Worm (Caenorhabditis elegans): ENCODE measurements around the gene spdl-1.

The spdl-1 gene

ce11 chrII:7817580-7817979, 36.2 kb downstream of the spdl-1 start:
- TF ChIP-seq irx-1 (tag; optimal IDR thresholded peaks at IDR 0.05): no peak
- no peak for TF ChIP-seq skn-1 (tag; optimal IDR thresholded peaks at IDR 0.05)
- no peak for TF ChIP-seq ztf-4 (tag; optimal IDR thresholded peaks at IDR 0.05)
- no peak for TF ChIP-seq hlh-4 (tag; optimal IDR thresholded peaks at IDR 0.05)
- TF ChIP-seq aly-2 (tag; optimal IDR thresholded peaks at IDR 0.05): no peak
- no peak for TF ChIP-seq lin-13 (GFP tag; optimal IDR thresholded peaks at IDR 0.05)
- no peak for TF ChIP-seq ama-1 (optimal IDR thresholded peaks at IDR 0.05)
- no peak for TF ChIP-seq nhr-237 (tag; optimal IDR thresholded peaks at IDR 0.05)
- TF ChIP-seq ceh-63 (GFP tag; optimal IDR thresholded peaks at IDR 0.05): no peak
- no peak for TF ChIP-seq lin-39 (tag; optimal IDR thresholded peaks at IDR 0.05)
- TF ChIP-seq nhr-71 (tag; optimal IDR thresholded peaks at IDR 0.05): no peak
- no peak for TF ChIP-seq nhr-90 (tag; optimal IDR thresholded peaks at IDR 0.05; ENCODE audit: poor library complexity)
- no peak for TF ChIP-seq efl-3 (GFP tag; optimal IDR thresholded peaks at IDR 0.05)

DNA sequence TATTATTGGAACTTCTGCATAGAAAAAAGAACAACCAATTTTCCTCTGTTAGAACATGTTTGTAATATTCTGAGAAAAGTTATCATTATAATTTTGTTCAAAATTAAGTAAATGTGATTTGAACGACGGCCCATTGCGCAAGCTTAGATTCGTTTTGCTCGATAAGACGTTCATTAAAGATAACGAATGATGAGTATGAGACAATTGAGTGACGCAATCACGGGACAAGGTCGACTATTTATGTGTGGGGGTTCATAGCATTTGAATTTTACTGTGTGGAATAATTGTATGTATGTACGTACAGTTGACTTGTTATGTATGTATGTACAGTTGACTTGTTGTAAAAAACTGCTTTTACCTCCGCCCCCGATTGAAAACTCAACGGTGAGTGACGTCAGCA, 38.0 kb downstream of the spdl-1 start:
- TF ChIP-seq ama-1 (optimal IDR thresholded peaks at IDR 0.05) (no peak), lin-13 (GFP tag; optimal IDR thresholded peaks at IDR 0.05) (no peak), nhr-90 (tag; optimal IDR thresholded peaks at IDR 0.05; ENCODE audit: poor library complexity) (no peak), nhr-47 (tag; optimal IDR thresholded peaks at IDR 0.05) (no peak), pqm-1 (tag; optimal IDR thresholded peaks at IDR 0.05) (no peak), mef-2 (tag; optimal IDR thresholded peaks at IDR 0.05) (no peak), unc-30 (tag; optimal IDR thresholded peaks at IDR 0.05) (no peak), ceh-63 (GFP tag; optimal IDR thresholded peaks at IDR 0.05) (no peak), aly-2 (tag; optimal IDR thresholded peaks at IDR 0.05) (no peak), ceh-88 (GFP tag; IDR thresholded peaks at IDR 0.05) (no peak), ztf-11 (tag; optimal IDR thresholded peaks at IDR 0.05) (no peak)

ce11 chrII:7822454-7822853, 41.1 kb downstream of the spdl-1 start, which contains the start of gene irld-47:
TSS of gene irld-47 (minus strand) at chrII:7822554.
- TF ChIP-seq sup-37 (GFP tag; optimal IDR thresholded peaks at IDR 0.05) (no peak), zag-1 (tag; optimal IDR thresholded peaks at IDR 0.05) (no peak), sptf-1 (tag; optimal IDR thresholded peaks at IDR 0.05) (no peak), pag-3 (tag; optimal IDR thresholded peaks at IDR 0.05; ENCODE audit: borderline replicate concordance, insufficient read depth) (no peak), nhr-90 (tag; optimal IDR thresholded peaks at IDR 0.05; ENCODE audit: poor library complexity) (no peak), unc-30 (tag; optimal IDR thresholded peaks at IDR 0.05) (no peak), vab-15 (tag; optimal IDR thresholded peaks at IDR 0.05) (no peak), tlp-1 (tag; optimal IDR thresholded peaks at IDR 0.05) (no peak), fkh-10 (GFP tag; optimal IDR thresholded peaks at IDR 0.05) (no peak), mep-1 (tag; optimal IDR thresholded peaks at IDR 0.05) (no peak), lin-14 (GFP tag; optimal IDR thresholded peaks at IDR 0.05) (no peak), zip-4 (GFP tag; optimal IDR thresholded peaks at IDR 0.05) (no peak), skn-1 (tag; optimal IDR thresholded peaks at IDR 0.05) (no peak), lin-13 (GFP tag; optimal IDR thresholded peaks at IDR 0.05) (no peak), nhr-20 (tag; optimal IDR thresholded peaks at IDR 0.05) (no peak)

ce11 chrII:7825107-7825506, 43.7 kb downstream of the spdl-1 start, which contains the start of gene srw-62:
TSS of gene srw-62 (plus strand) at chrII:7825407.
- TF ChIP-seq vab-15 (tag; optimal IDR thresholded peaks at IDR 0.05) (no peak), lin-13 (GFP tag; optimal IDR thresholded peaks at IDR 0.05) (no peak), ces-1 (GFP tag; optimal IDR thresholded peaks at IDR 0.05) (no peak), hlh-4 (tag; optimal IDR thresholded peaks at IDR 0.05) (no peak), fos-1 (tag; optimal IDR thresholded peaks at IDR 0.05) (no peak), hpl-2 (GFP tag; optimal IDR thresholded peaks at IDR 0.05) (no peak), nhr-71 (tag; optimal IDR thresholded peaks at IDR 0.05) (no peak), ceh-90 (tag; optimal IDR thresholded peaks at IDR 0.05) (no peak), Y116A8C.19 (tag; optimal IDR thresholded peaks at IDR 0.05; ENCODE audit: borderline replicate concordance) (no peak)

- TF ChIP-seq pax-3 (tag; optimal IDR thresholded peaks at IDR 0.05): peak; percentile 41
- TF ChIP-seq ces-1 (GFP tag; optimal IDR thresholded peaks at IDR 0.05): no peak
- peak; percentile 83 for TF ChIP-seq dsc-1 (tag; optimal IDR thresholded peaks at IDR 0.05)
These were observed 46.5 kb downstream of the spdl-1 start for ce11 chrII:7827883-7828282.

All from whole organism, L1 larva.